Worm (Caenorhabditis elegans): ENCODE measurements around the gene fbxa-22.

DNA sequence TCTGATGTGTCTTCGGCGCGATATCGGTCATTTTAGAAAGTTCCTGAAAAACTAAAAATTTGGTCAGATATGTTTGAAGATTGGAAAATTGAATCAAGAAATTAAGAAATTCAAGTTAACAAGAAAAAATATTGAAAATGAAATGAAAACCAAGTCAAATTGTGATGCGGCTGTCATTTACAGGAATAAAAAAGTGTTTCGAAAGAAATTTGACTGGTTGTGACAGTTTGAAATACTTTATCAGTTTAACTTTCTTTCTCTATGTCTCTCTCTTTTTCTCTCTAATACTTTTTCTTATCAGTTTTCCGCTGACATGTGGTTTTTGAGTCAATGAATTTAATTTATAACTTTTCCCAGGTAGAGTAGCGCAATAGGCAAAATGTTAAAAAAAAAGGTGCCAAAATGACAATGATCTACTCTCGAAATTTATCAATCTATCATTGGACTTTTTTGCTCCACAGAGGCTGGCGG is 2.6 kb upstream of the fbxa-22 start, which contains the start of gene fbxa-55:
- TF ChIP-seq snpc-4 (tag; optimal IDR thresholded peaks at IDR 0.05) (no peak), dmd-8 (GFP tag; IDR thresholded peaks at IDR 0.05) (no peak), pqm-1 (tag; optimal IDR thresholded peaks at IDR 0.05) (peak; percentile 43), nhr-76 (tag; optimal IDR thresholded peaks at IDR 0.05) (no peak), lsy-2 (tag; optimal IDR thresholded peaks at IDR 0.05) (no peak), ces-1 (GFP tag; optimal IDR thresholded peaks at IDR 0.05) (no peak), fkh-10 (GFP tag; optimal IDR thresholded peaks at IDR 0.05) (no peak), ceh-82 (tag; optimal IDR thresholded peaks at IDR 0.05) (no peak), sdz-12 (GFP tag; optimal IDR thresholded peaks at IDR 0.05) (no peak), nhr-102 (tag; optimal IDR thresholded peaks at IDR 0.05) (no peak)
